Worm (Caenorhabditis elegans) whole organism, L4 larva: Measurements from ENCODE around the gene cpr-9.
"Not testable (repeated sequence)": the region's sequence is repeated elsewhere in the genome, so short reads cannot be mapped to it uniquely, and the experiment has no call there.

Experiments used
- dpl-1 ChIP-seq: fragments of 150-350 bp; optimal IDR thresholded peaks from 2 replicates; lab custom pipeline; 2014; ENCODE audit warnings: missing biosample characterization, missing genetic modification reagents, missing genetic modification characterization
- egl-27 ChIP-seq: sonication (generic microtip); optimal IDR thresholded peaks from 3 replicates; lab custom pipeline; 2017; ENCODE audit warnings: missing biosample characterization, missing genetic modification reagents, missing genetic modification characterization
- fos-1 ChIP-seq: fragments of 150-350 bp; optimal IDR thresholded peaks from 2 replicates; lab custom pipeline; 2014; ENCODE audit warnings: missing biosample characterization, missing genetic modification characterization
- lin-13 ChIP-seq: fragments of 150-350 bp; optimal IDR thresholded peaks from 2 replicates; lab custom pipeline; 2014; ENCODE audit warnings: missing biosample characterization, missing genetic modification reagents, missing genetic modification characterization
- mes-2 ChIP-seq: sonication (generic microtip); optimal IDR thresholded peaks from 2 replicates; lab custom pipeline; 2016; ENCODE audit warnings: missing genotype, mild to moderate bottlenecking, missing genetic modification characterization, missing compliant biosample characterization; ENCODE audit not compliant: poor library complexity, severe bottlenecking
- nhr-11 ChIP-seq: fragments of 150-350 bp; optimal IDR thresholded peaks from 2 replicates; lab custom pipeline; 2014; ENCODE audit warnings: missing biosample characterization, missing genetic modification characterization
- nhr-237 ChIP-seq: sonication (generic microtip); optimal IDR thresholded peaks from 2 replicates; lab custom pipeline; 2017; ENCODE audit warnings: missing biosample characterization, missing genetic modification characterization
- pha-4 ChIP-seq, 2 experiments: fragments of 150-350 bp in 1 of 2; fragments of 200-800 bp in 1 of 2; sonication (Bioruptor generic) in 1 of 2; IDR thresholded peaks in 1 of 2; optimal IDR thresholded peaks in 1 of 2; 2 replicates each; pipeline versions ENCODE4 v1.3.6 to Lab custom; 2014 to 2022; ENCODE audit warnings: missing genetic modification characterization in 2 of 2, missing genetic modification reagents in 2 of 2, missing biosample characterization in 1 of 2, missing compliant biosample characterization in 1 of 2
- pqm-1 ChIP-seq: sonication (generic microtip); optimal IDR thresholded peaks from 2 replicates; lab custom pipeline; 2017; ENCODE audit warnings: missing biosample characterization, missing genetic modification characterization
- sdz-12 ChIP-seq: fragments of 200-800 bp; sonication (Bioruptor generic); optimal IDR thresholded peaks from 2 replicates; lab custom pipeline; 2018; ENCODE audit warnings: mild to moderate bottlenecking, missing genetic modification characterization, missing compliant biosample characterization
- skn-1 ChIP-seq: fragments of 150-350 bp; optimal IDR thresholded peaks from 2 replicates; lab custom pipeline; 2014; ENCODE audit warnings: missing biosample characterization, missing genetic modification characterization
- unc-62 ChIP-seq, 3 experiments: fragments of 150-350 bp in 1 of 3; sonication (generic microtip); optimal IDR thresholded peaks in 2 of 3; peaks in 1 of 3; 1 replicate in 1 of 3; 2 replicates in 2 of 3; lab custom pipeline; 2014 to 2017; ENCODE audit warnings: missing biosample characterization in 3 of 3, missing genetic modification characterization in 3 of 3, missing genetic modification reagents in 3 of 3, missing genotype in 1 of 3
- ztf-11 ChIP-seq: fragments of 150-350 bp; optimal IDR thresholded peaks from 2 replicates; lab custom pipeline; 2014; ENCODE audit warnings: missing biosample characterization, missing genetic modification characterization

DNA sequence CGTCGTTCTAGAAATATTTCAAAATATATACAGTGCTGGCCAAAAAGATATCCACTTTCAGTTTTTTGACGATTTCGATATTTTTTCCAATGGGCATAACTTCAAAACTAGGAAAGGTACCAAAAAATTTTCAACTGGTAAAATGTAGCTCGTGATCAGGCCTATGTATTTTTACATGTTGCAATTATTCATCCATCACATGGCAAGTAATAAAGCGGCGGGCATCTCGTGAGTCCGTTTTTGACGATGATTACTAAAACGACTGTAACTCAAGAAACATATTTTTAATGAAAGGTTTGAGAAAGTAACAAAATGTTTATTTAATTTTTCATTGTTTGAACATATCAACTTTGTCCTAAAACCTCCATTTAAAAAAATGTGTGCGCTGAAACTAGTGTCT is 17.2 kb downstream of the cpr-9 start, which contains the start of gene F10C2.3:
- TF ChIP-seq skn-1 (tag; lab: Kevin White, UChicago); pha-4 (GFP tag; IDR thresholded peaks at IDR 0.05; lab: Robert Waterston, UW); pha-4 (tag; optimal IDR thresholded peaks at IDR 0.05; lab: Kevin White, UChicago); dpl-1 (GFP tag; lab: Kevin White, UChicago); sdz-12; nhr-11 (tag; lab: Kevin White, UChicago); unc-62 (GFP tag; optimal IDR thresholded peaks at IDR 0.05 in 1 of 2; lab: Kevin White, UChicago); unc-62 (tag; optimal IDR thresholded peaks at IDR 0.05; lab: Kevin White, UChicago); mes-2 (tag; lab: Kevin White, UChicago); nhr-237 (tag; lab: Kevin White, UChicago); egl-27; fos-1 (tag; lab: Kevin White, UChicago); pqm-1 (tag; lab: Kevin White, UChicago); lin-13 (GFP tag; lab: Kevin White, UChicago); ztf-11 (tag; lab: Kevin White, UChicago): not testable (repeated sequence)
